Fruit fly (Drosophila melanogaster): ENCODE results near the gene L2HGDH.

- TF ChIP-seq pan (optimal IDR thresholded peaks at IDR 0.05) (no peak), usp (GFP tag; optimal IDR thresholded peaks at IDR 0.05) (no peak), CG8478 (optimal IDR thresholded peaks at IDR 0.05) (no peak), EcR (GFP tag; optimal IDR thresholded peaks at IDR 0.05) (no peak), psq (optimal IDR thresholded peaks at IDR 0.05) (no peak), Dll (optimal IDR thresholded peaks at IDR 0.05) (no peak)
Observed at dm6 chr2L:18930352-18931122, 43.7 kb downstream of the L2HGDH start.

Data from whole organism.